Fruit fly (Drosophila melanogaster) whole organism, prepupa: Measurements from ENCODE around the gene Hsp70Ab.
"Not testable (repeated sequence)": the region's sequence is repeated elsewhere in the genome, so short reads cannot be mapped to it uniquely, and the experiment has no call there.

Experiments used
- CG10631 ChIP-seq: fragments of 200-800 bp; sonication (Bioruptor generic); optimal IDR thresholded peaks from 2 replicates; lab custom pipeline; 2016; ENCODE audit warnings: missing biosample characterization, missing genetic modification characterization
- CG10669 ChIP-seq: fragments of 200-800 bp; sonication (Bioruptor generic); optimal IDR thresholded peaks from 3 replicates; lab custom pipeline; 2018; ENCODE audit warnings: missing biosample characterization, mild to moderate bottlenecking, missing genetic modification characterization, moderate library complexity
- CG11294 ChIP-seq: fragments of 200-800 bp; sonication (Bioruptor generic); IDR thresholded peaks from 2 replicates; pipeline ENCODE4 v1.3.6; 2022; ENCODE audit warnings: missing biosample characterization, missing genetic modification characterization
- CG1621 ChIP-seq: fragments of 200-800 bp; sonication (Bioruptor generic); optimal IDR thresholded peaks from 3 replicates; lab custom pipeline; 2018; ENCODE audit warnings: missing biosample characterization, mild to moderate bottlenecking, missing genetic modification characterization
- CG16779 ChIP-seq: fragments of 200-800 bp; sonication (Bioruptor generic); optimal IDR thresholded peaks from 3 replicates; lab custom pipeline; 2017; ENCODE audit warnings: missing biosample characterization, mild to moderate bottlenecking, missing genetic modification characterization
- CG3032 ChIP-seq: fragments of 200-800 bp; optimal IDR thresholded peaks from 2 replicates; lab custom pipeline; 2019; ENCODE audit warnings: missing biosample characterization, mild to moderate bottlenecking, missing genetic modification characterization, moderate library complexity
- CG31627 ChIP-seq: fragments of 200-800 bp; sonication (Bioruptor generic); optimal IDR thresholded peaks from 3 replicates; lab custom pipeline; 2016; ENCODE audit warnings: missing biosample characterization, missing genetic modification characterization
- CG32006 ChIP-seq: fragments of 200-800 bp; sonication (Bioruptor generic); optimal IDR thresholded peaks from 3 replicates; lab custom pipeline; 2017; ENCODE audit warnings: missing biosample characterization, mild to moderate bottlenecking, missing genetic modification characterization
- CG3919 ChIP-seq: fragments of 200-800 bp; sonication (Bioruptor generic); optimal IDR thresholded peaks from 3 replicates; lab custom pipeline; 2016; ENCODE audit warnings: missing biosample characterization, missing genetic modification characterization
- CG6792 ChIP-seq: fragments of 200-800 bp; sonication (Bioruptor generic); optimal IDR thresholded peaks from 3 replicates; lab custom pipeline; 2016; ENCODE audit warnings: missing biosample characterization, missing genetic modification characterization
- CG6854 ChIP-seq: fragments of 200-800 bp; sonication (Bioruptor generic); optimal IDR thresholded peaks from 2 replicates; lab custom pipeline; 2017; ENCODE audit warnings: missing biosample characterization, mild to moderate bottlenecking, missing genetic modification characterization
- CG8319 ChIP-seq: fragments of 200-800 bp; sonication (Bioruptor generic); optimal IDR thresholded peaks from 3 replicates; lab custom pipeline; 2016; ENCODE audit warnings: missing biosample characterization, missing genetic modification characterization
- Eip75B ChIP-seq: fragments of 200-800 bp; sonication (Bioruptor generic); optimal IDR thresholded peaks from 3 replicates; lab custom pipeline; 2016; ENCODE audit warnings: missing biosample characterization, missing genetic modification characterization
- Gug ChIP-seq: fragments of 200-800 bp; sonication (Bioruptor generic); IDR thresholded peaks from 2 replicates; pipeline ENCODE4 v1.3.6; 2022; ENCODE audit warnings: missing biosample characterization, missing genetic modification characterization
- Hr39 ChIP-seq: fragments of 200-800 bp; sonication (Bioruptor generic); optimal IDR thresholded peaks from 2 replicates; lab custom pipeline; 2016; ENCODE audit warnings: missing biosample characterization, missing genetic modification characterization
- Hr4 ChIP-seq: fragments of 200-800 bp; sonication (Bioruptor generic); optimal IDR thresholded peaks from 3 replicates; lab custom pipeline; 2016; ENCODE audit warnings: missing biosample characterization, missing genetic modification characterization
- Lpt ChIP-seq: fragments of 200-800 bp; sonication (Bioruptor generic); optimal IDR thresholded peaks from 3 replicates; lab custom pipeline; 2016; ENCODE audit warnings: missing biosample characterization, missing genetic modification characterization
- Met ChIP-seq: fragments of 200-800 bp; sonication (Bioruptor generic); optimal IDR thresholded peaks from 3 replicates; lab custom pipeline; 2016; ENCODE audit warnings: missing biosample characterization, missing genetic modification characterization
- OdsH ChIP-seq: fragments of 200-800 bp; sonication (Bioruptor generic); optimal IDR thresholded peaks from 3 replicates; lab custom pipeline; 2016; ENCODE audit warnings: missing biosample characterization, missing genetic modification characterization
- Sox102F ChIP-seq: fragments of 200-800 bp; sonication (Bioruptor generic); optimal IDR thresholded peaks from 2 replicates; lab custom pipeline; 2016; ENCODE audit warnings: missing biosample characterization, mild to moderate bottlenecking, missing genetic modification characterization
- Sox15 ChIP-seq: fragments of 200-800 bp; sonication (Bioruptor generic); optimal IDR thresholded peaks from 3 replicates; lab custom pipeline; 2016; ENCODE audit warnings: missing biosample characterization, missing genetic modification characterization
- achi ChIP-seq: fragments of 200-800 bp; sonication (Bioruptor generic); optimal IDR thresholded peaks from 3 replicates; lab custom pipeline; 2016; ENCODE audit warnings: missing biosample characterization, missing genetic modification characterization
- acj6 ChIP-seq: fragments of 200-800 bp; sonication (Bioruptor generic); optimal IDR thresholded peaks from 3 replicates; lab custom pipeline; 2016; ENCODE audit warnings: missing biosample characterization, missing genetic modification characterization
- cyc ChIP-seq: fragments of 200-800 bp; sonication (Bioruptor generic); optimal IDR thresholded peaks from 3 replicates; lab custom pipeline; 2016; ENCODE audit warnings: missing biosample characterization, missing genetic modification characterization
- dac ChIP-seq: fragments of 200-800 bp; sonication (Bioruptor generic); optimal IDR thresholded peaks from 2 replicates; lab custom pipeline; 2017; ENCODE audit warnings: missing biosample characterization, mild to moderate bottlenecking, missing genetic modification characterization
- eg ChIP-seq: fragments of 200-800 bp; sonication (Bioruptor generic); IDR thresholded peaks from 3 replicates; pipeline ENCODE4 v1.3.6; 2022; ENCODE audit warnings: missing biosample characterization, missing genetic modification characterization
- esn ChIP-seq: fragments of 200-800 bp; sonication (Bioruptor generic); optimal IDR thresholded peaks from 2 replicates; lab custom pipeline; 2016; ENCODE audit warnings: missing biosample characterization, mild to moderate bottlenecking, missing genetic modification characterization, moderate library complexity
- fd59A ChIP-seq: fragments of 200-800 bp; sonication (Bioruptor generic); optimal IDR thresholded peaks from 2 replicates; lab custom pipeline; 2017; ENCODE audit warnings: missing biosample characterization, mild to moderate bottlenecking, missing genetic modification characterization, missing genetic modification reagents
- fd85E ChIP-seq: fragments of 200-800 bp; sonication (Bioruptor generic); optimal IDR thresholded peaks from 3 replicates; lab custom pipeline; 2016; ENCODE audit warnings: missing biosample characterization, missing genetic modification characterization
- lz ChIP-seq: fragments of 200-800 bp; sonication (Bioruptor generic); optimal IDR thresholded peaks from 3 replicates; lab custom pipeline; 2016; ENCODE audit warnings: missing biosample characterization, missing genetic modification characterization
- net ChIP-seq: fragments of 200-800 bp; sonication (Bioruptor generic); optimal IDR thresholded peaks from 3 replicates; lab custom pipeline; 2016; ENCODE audit warnings: missing biosample characterization, missing genetic modification characterization
- pdm3 ChIP-seq: fragments of 200-800 bp; sonication (Bioruptor generic); optimal IDR thresholded peaks from 3 replicates; lab custom pipeline; 2016; ENCODE audit warnings: missing biosample characterization, missing genetic modification characterization
- spab ChIP-seq: fragments of 200-800 bp; sonication (Bioruptor generic); optimal IDR thresholded peaks from 2 replicates; lab custom pipeline; 2017; ENCODE audit warnings: missing biosample characterization, mild to moderate bottlenecking, missing genetic modification characterization, missing genetic modification reagents
- ss ChIP-seq, 2 experiments: fragments of 200-800 bp; sonication (Bioruptor generic); optimal IDR thresholded peaks; 2 replicates in 1 of 2; 3 replicates in 1 of 2; lab custom pipeline; 2017 to 2018; ENCODE audit warnings: mild to moderate bottlenecking in 2 of 2, missing biosample characterization in 2 of 2, missing genetic modification characterization in 2 of 2, moderate library complexity in 1 of 2
- svp ChIP-seq: fragments of 200-800 bp; sonication (Bioruptor generic); peaks from one replicate; lab custom pipeline; 2016; ENCODE audit warnings: missing biosample characterization, missing genetic modification characterization
- vri ChIP-seq: fragments of 200-800 bp; sonication (Bioruptor generic); optimal IDR thresholded peaks from 3 replicates; lab custom pipeline; 2016; ENCODE audit warnings: missing biosample characterization, mild to moderate bottlenecking, missing genetic modification characterization

The Hsp70Ab gene

DNA sequence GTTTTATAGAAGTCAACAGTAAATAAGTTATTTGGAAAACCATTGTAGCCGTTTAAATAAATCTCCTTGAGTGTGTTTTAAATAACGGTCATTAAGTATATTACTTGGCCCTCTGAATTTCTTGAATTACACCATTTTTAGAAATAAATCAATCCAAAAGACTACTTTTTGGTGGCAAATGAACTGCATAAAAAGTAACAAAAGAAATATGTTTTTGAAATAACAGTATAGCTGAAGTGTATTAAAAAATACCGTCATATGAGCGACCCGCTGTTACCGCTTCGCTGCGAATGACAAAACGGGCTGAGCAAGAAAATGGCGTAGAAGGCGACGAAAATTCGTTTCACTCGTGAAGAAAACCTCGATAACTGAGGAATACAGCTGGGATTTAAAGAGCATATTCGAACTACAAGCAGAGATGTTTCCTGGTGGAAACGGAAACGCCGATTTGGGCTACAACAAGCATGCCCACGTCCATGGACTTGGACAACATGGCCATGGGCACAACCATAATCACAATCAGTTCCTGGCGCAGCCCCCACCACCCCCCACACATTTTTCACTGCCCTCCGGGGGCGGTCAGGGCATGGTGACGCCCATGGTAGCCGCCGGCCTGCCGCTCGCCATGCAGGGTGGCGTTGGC is 8.8 kb upstream of the Hsp70Ab start, which contains the start of gene CG31211:
Gene CG31211 (plus strand): TSS at position 294 of the 643 bp plus-strand sequence.
- TF ChIP-seq lz (GFP tag; lab: Kevin White, UChicago), result peak; percentile 4
- TF ChIP-seq OdsH (GFP tag; lab: Kevin White, UChicago), result peak; percentile 9
- peak; percentile 84 for TF ChIP-seq svp (GFP tag; lab: Kevin White, UChicago)
- TF ChIP-seq cyc, result no peak
- no peak for TF ChIP-seq CG8319 (GFP tag; lab: Kevin White, UChicago)
- TF ChIP-seq Hr39, result peak; percentile 21
- peak; percentile 13 for TF ChIP-seq pdm3 (GFP tag; lab: Kevin White, UChicago)
- no peak for TF ChIP-seq CG1621
- TF ChIP-seq Lpt (GFP tag; lab: Kevin White, UChicago), result no peak
- no peak for TF ChIP-seq fd59A (GFP tag; lab: Kevin White, UChicago)
- TF ChIP-seq Gug, result no peak
- no peak for TF ChIP-seq CG10669 (GFP tag; lab: Kevin White, UChicago)
- peak; percentile 43 for TF ChIP-seq Hr4 (GFP tag; lab: Kevin White, UChicago)
- TF ChIP-seq CG6854 (GFP tag; lab: Kevin White, UChicago), result no peak
- no peak for TF ChIP-seq eg (GFP tag; lab: Robert Waterston, UW)
- no peak for TF ChIP-seq CG31627 (GFP tag; lab: Kevin White, UChicago)
- no peak for TF ChIP-seq dac
- peak in 1 of 2 experiments; percentile 15 for TF ChIP-seq ss (GFP tag; optimal IDR thresholded peaks at IDR 0.05; lab: Kevin White, UChicago)
- TF ChIP-seq CG32006 (GFP tag; lab: Kevin White, UChicago), result no peak
- TF ChIP-seq net (GFP tag; lab: Kevin White, UChicago), result no peak
- TF ChIP-seq CG3919 (GFP tag; lab: Kevin White, UChicago), result peak; percentile 44
- TF ChIP-seq fd85E (GFP tag; lab: Kevin White, UChicago), result no peak
- peak; percentile 8 for TF ChIP-seq acj6 (GFP tag; lab: Kevin White, UChicago)
- TF ChIP-seq esn (GFP tag; lab: Kevin White, UChicago), result peak; percentile 25
- no peak for TF ChIP-seq CG10631
- TF ChIP-seq Eip75B (GFP tag; lab: Kevin White, UChicago), result no peak
- TF ChIP-seq CG11294 (GFP tag; lab: Robert Waterston, UW), result no peak
- no peak for TF ChIP-seq achi (GFP tag; lab: Kevin White, UChicago)
- TF ChIP-seq, all 60 proteins: peak for 10

dm6 chr3R:11956444-11956843 is 1.9 kb upstream of the Hsp70Ab start, which contains the start of gene Hsp70Aa:
Gene Hsp70Aa, minus strand, starts transcription at chr3R:11956544.
- not testable (repeated sequence) for TF ChIP-seq CG16779 (tag; lab: Kevin White, UChicago); CG10669 (GFP tag; lab: Kevin White, UChicago); ss (GFP tag; optimal IDR thresholded peaks at IDR 0.05; lab: Kevin White, UChicago)
- TF ChIP-seq, all 60 proteins: peak for 0; not testable (repeated sequence) for 60

dm6 chr3R:11957388-11957787 is 947 bp upstream of the Hsp70Ab start:
- TF ChIP-seq achi (GFP tag; lab: Kevin White, UChicago) (no peak), Eip75B (GFP tag; lab: Kevin White, UChicago) (no peak), Sox15 (GFP tag; lab: Kevin White, UChicago) (no peak), CG3032 (tag; lab: Kevin White, UChicago) (no peak), CG1621 (no peak), acj6 (GFP tag; lab: Kevin White, UChicago) (no peak), CG3919 (GFP tag; lab: Kevin White, UChicago) (no peak), vri (GFP tag; lab: Kevin White, UChicago) (no peak), Sox102F (GFP tag; lab: Kevin White, UChicago) (no peak), dac (no peak), CG32006 (GFP tag; lab: Kevin White, UChicago) (no peak), CG6792 (no peak), Met (GFP tag; lab: Kevin White, UChicago) (no peak), spab (no peak), eg (GFP tag; lab: Robert Waterston, UW) (no peak)
